Fruit fly (Drosophila melanogaster) whole organism, embryonic: ENCODE measurements around the gene in.

Experiments
- ATbp ChIP-seq: fragments of 200-800 bp; sonication (Bioruptor generic); optimal IDR thresholded peaks from 2 replicates; lab custom pipeline; 2017; ENCODE audit warnings: missing biosample characterization, mild to moderate bottlenecking, missing genetic modification characterization, missing genetic modification reagents
- Aef1 ChIP-seq: fragments of 200-800 bp; sonication (Bioruptor generic); IDR thresholded peaks from 3 replicates; pipeline ENCODE4 v1.3.6; 2022; ENCODE audit warnings: missing biosample characterization, missing genetic modification characterization
- B-H1 ChIP-seq: fragments of 200-800 bp; sonication (Bioruptor generic); IDR thresholded peaks from 3 replicates; pipeline ENCODE4 v1.3.6; 2022; ENCODE audit warnings: missing biosample characterization, missing genetic modification characterization
- CG10209 ChIP-seq: fragments of 200-800 bp; sonication (Bioruptor generic); optimal IDR thresholded peaks from 3 replicates; lab custom pipeline; 2017; ENCODE audit warnings: missing biosample characterization, mild to moderate bottlenecking, missing genetic modification characterization, missing genetic modification reagents
- CG11085 ChIP-seq: fragments of 200-800 bp; sonication (Bioruptor generic); IDR thresholded peaks from 2 replicates; pipeline ENCODE4 v1.3.6; 2022; ENCODE audit warnings: missing biosample characterization, missing genetic modification characterization
- CG11398 ChIP-seq: fragments of 200-800 bp; sonication (Bioruptor generic); optimal IDR thresholded peaks from 2 replicates; lab custom pipeline; 2016; ENCODE audit warnings: missing biosample characterization, missing genetic modification characterization
- CG11560 ChIP-seq: fragments of 200-800 bp; sonication (Bioruptor generic); IDR thresholded peaks from 3 replicates; pipeline ENCODE4 v1.3.6; 2022; ENCODE audit warnings: missing biosample characterization, missing genetic modification characterization
- CG1233 ChIP-seq: fragments of 200-800 bp; sonication (Bioruptor generic); optimal IDR thresholded peaks from 4 replicates; lab custom pipeline; 2018; ENCODE audit warnings: missing biosample characterization, mild to moderate bottlenecking, missing genetic modification characterization
- CG12391 ChIP-seq: fragments of 200-800 bp; sonication (Bioruptor generic); optimal IDR thresholded peaks from 3 replicates; lab custom pipeline; 2018; ENCODE audit warnings: missing biosample characterization, mild to moderate bottlenecking, missing genetic modification characterization, moderate library complexity
- CG13775 ChIP-seq: fragments of 200-800 bp; sonication (Bioruptor generic); optimal IDR thresholded peaks from 3 replicates; lab custom pipeline; 2017; ENCODE audit warnings: missing biosample characterization, mild to moderate bottlenecking, missing genetic modification characterization
- CG1603 ChIP-seq: fragments of 200-800 bp; sonication (Bioruptor generic); optimal IDR thresholded peaks from 2 replicates; lab custom pipeline; 2019; ENCODE audit warnings: missing biosample characterization, mild to moderate bottlenecking, missing genetic modification characterization, moderate library complexity
- CG17361 ChIP-seq: fragments of 200-800 bp; sonication (Bioruptor generic); IDR thresholded peaks from 3 replicates; pipeline ENCODE4 v1.3.6; 2022; ENCODE audit warnings: missing biosample characterization, missing genetic modification characterization
- CG31441 ChIP-seq: fragments of 200-800 bp; sonication (Bioruptor generic); IDR thresholded peaks from 2 replicates; pipeline ENCODE4 v1.3.6; 2022; ENCODE audit warnings: missing biosample characterization, missing genetic modification characterization
- CG4328 ChIP-seq: fragments of 200-800 bp; sonication (Bioruptor generic); optimal IDR thresholded peaks from 3 replicates; lab custom pipeline; 2017; ENCODE audit warnings: missing biosample characterization, missing genetic modification reagents, missing genetic modification characterization
- CG6654 ChIP-seq: fragments of 200-800 bp; sonication (Bioruptor generic); optimal IDR thresholded peaks from 2 replicates; lab custom pipeline; 2017; ENCODE audit warnings: missing biosample characterization, mild to moderate bottlenecking, missing genetic modification characterization
- CG7556 ChIP-seq: fragments of 200-800 bp; sonication (Bioruptor generic); optimal IDR thresholded peaks from 2 replicates; lab custom pipeline; 2017; ENCODE audit warnings: missing biosample characterization, mild to moderate bottlenecking, missing genetic modification characterization
- CG7928 ChIP-seq: fragments of 200-800 bp; sonication (Bioruptor generic); optimal IDR thresholded peaks from 2 replicates; lab custom pipeline; 2017; ENCODE audit warnings: missing biosample characterization, mild to moderate bottlenecking, missing genetic modification characterization
- CG9609 ChIP-seq: fragments of 200-800 bp; sonication (Bioruptor generic); optimal IDR thresholded peaks from 3 replicates; lab custom pipeline; 2016; ENCODE audit warnings: missing biosample characterization, missing genetic modification characterization
- Dll ChIP-seq: fragments of 200-800 bp; sonication (Bioruptor generic); IDR thresholded peaks from 4 replicates; pipeline ENCODE4 v1.3.6; 2022; ENCODE audit warnings: missing biosample characterization, missing genetic modification characterization; ENCODE audit not compliant: partially characterized antibody
- Doc3 ChIP-seq: fragments of 200-800 bp; sonication (Bioruptor generic); IDR thresholded peaks from 3 replicates; pipeline ENCODE4 v1.3.6; 2022; ENCODE audit warnings: missing biosample characterization, missing genetic modification characterization; ENCODE audit not compliant: partially characterized antibody
- Dref ChIP-seq: fragments of 200-800 bp; sonication (Bioruptor generic); IDR thresholded peaks from 2 replicates; pipeline ENCODE4 v1.3.6; 2022; ENCODE audit warnings: missing biosample characterization, missing genetic modification characterization
- Hr3 ChIP-seq: fragments of 200-800 bp; sonication (Bioruptor generic); optimal IDR thresholded peaks from 3 replicates; lab custom pipeline; 2016; ENCODE audit warnings: missing biosample characterization, missing genetic modification characterization
- NC2β ChIP-seq: fragments of 200-800 bp; sonication (Bioruptor generic); optimal IDR thresholded peaks from 2 replicates; lab custom pipeline; 2016; ENCODE audit warnings: missing biosample characterization, missing genetic modification characterization
- NK7.1 ChIP-seq: fragments of 200-800 bp; sonication (Bioruptor generic); optimal IDR thresholded peaks from 3 replicates; lab custom pipeline; 2016; ENCODE audit warnings: missing biosample characterization, missing genetic modification characterization
- Neu2 ChIP-seq: fragments of 200-800 bp; sonication (Bioruptor generic); optimal IDR thresholded peaks from 3 replicates; lab custom pipeline; 2016; ENCODE audit warnings: missing biosample characterization, missing genetic modification characterization, borderline replicate concordance
- Oli ChIP-seq: fragments of 200-800 bp; sonication (Bioruptor generic); optimal IDR thresholded peaks from 2 replicates; lab custom pipeline; 2018; ENCODE audit warnings: missing biosample characterization, mild to moderate bottlenecking, missing genetic modification characterization, moderate library complexity
- Ptx1 ChIP-seq: fragments of 200-800 bp; sonication (Bioruptor generic); IDR thresholded peaks from 2 replicates; pipeline ENCODE4 v1.3.6; 2022; ENCODE audit warnings: missing biosample characterization, missing genetic modification characterization
- Sin3A ChIP-seq: fragments of >200 bp; optimal IDR thresholded peaks from 2 replicates; lab custom pipeline; 2018
- Sox102F ChIP-seq: fragments of 200-800 bp; sonication (Bioruptor generic); optimal IDR thresholded peaks from 2 replicates; lab custom pipeline; 2018; ENCODE audit warnings: missing biosample characterization, mild to moderate bottlenecking, missing genetic modification characterization, moderate library complexity
- Ssrp ChIP-seq: fragments of 200-800 bp; sonication (Bioruptor generic); optimal IDR thresholded peaks from 2 replicates; lab custom pipeline; 2018; ENCODE audit warnings: missing biosample characterization, mild to moderate bottlenecking, missing genetic modification characterization, moderate library complexity
- Xbp1 ChIP-seq: fragments of 200-800 bp; sonication (Bioruptor generic); optimal IDR thresholded peaks from 3 replicates; lab custom pipeline; 2016; ENCODE audit warnings: missing biosample characterization, mild to moderate bottlenecking, missing genetic modification characterization
- amos ChIP-seq: fragments of 200-800 bp; sonication (Bioruptor generic); IDR thresholded peaks from 2 replicates; pipeline ENCODE4 v1.3.6; 2022; ENCODE audit warnings: missing biosample characterization, missing genetic modification characterization; ENCODE audit not compliant: partially characterized antibody
- caup ChIP-seq: fragments of 200-800 bp; sonication (Bioruptor generic); optimal IDR thresholded peaks from 3 replicates; lab custom pipeline; 2017; ENCODE audit warnings: missing biosample characterization, mild to moderate bottlenecking, missing genetic modification characterization, moderate library complexity; ENCODE audit not compliant: severe bottlenecking
- crc ChIP-seq: fragments of 200-800 bp; sonication (Bioruptor generic); optimal IDR thresholded peaks from 2 replicates; lab custom pipeline; 2016; ENCODE audit warnings: missing biosample characterization, missing genetic modification characterization
- da ChIP-seq: fragments of 200-800 bp; sonication (Bioruptor generic); optimal IDR thresholded peaks from 2 replicates; lab custom pipeline; 2016; ENCODE audit warnings: missing biosample characterization, missing genetic modification characterization
- dati ChIP-seq: fragments of 200-800 bp; sonication (Bioruptor generic); IDR thresholded peaks from 2 replicates; pipeline ENCODE4 v1.3.6; 2022; ENCODE audit warnings: missing biosample characterization, missing genetic modification characterization
- disco-r ChIP-seq: fragments of 200-800 bp; sonication (Bioruptor generic); optimal IDR thresholded peaks from 2 replicates; lab custom pipeline; 2016; ENCODE audit warnings: missing biosample characterization, missing genetic modification characterization
- esg ChIP-seq: fragments of 200-800 bp; sonication (Bioruptor generic); conservative IDR thresholded peaks from 2 replicates; pipeline ENCODE4 v1.3.6; 2022; ENCODE audit warnings: missing biosample characterization, missing genetic modification characterization
- ken ChIP-seq: fragments of 200-800 bp; sonication (Bioruptor generic); IDR thresholded peaks from 3 replicates; pipeline ENCODE4 v1.3.6; 2022; ENCODE audit warnings: missing biosample characterization, missing genetic modification characterization
- lab ChIP-seq: fragments of 200-800 bp; sonication (Bioruptor generic); optimal IDR thresholded peaks from 3 replicates; lab custom pipeline; 2017; ENCODE audit warnings: missing biosample characterization, missing genetic modification characterization, mild to moderate bottlenecking, moderate library complexity, missing genetic modification reagents
- lola ChIP-seq, 3 experiments: fragments of >200 bp in 2 of 3; fragments of 200-800 bp in 1 of 3; sonication (Bioruptor generic) in 1 of 3; optimal IDR thresholded peaks; 2 replicates each; lab custom pipeline; 2017 to 2019; ENCODE audit warnings: missing biosample characterization in 3 of 3, missing genetic modification characterization in 3 of 3, mild to moderate bottlenecking in 1 of 3, moderate library complexity in 1 of 3
- luna ChIP-seq: fragments of 200-800 bp; sonication (Bioruptor generic); optimal IDR thresholded peaks from 2 replicates; lab custom pipeline; 2016; ENCODE audit warnings: missing biosample characterization, missing genetic modification characterization
- repo ChIP-seq: fragments of 200-800 bp; sonication (Bioruptor generic); optimal IDR thresholded peaks from 2 replicates; lab custom pipeline; 2016; ENCODE audit warnings: missing biosample characterization, missing genetic modification characterization
- rib ChIP-seq: fragments of 200-800 bp; sonication (Bioruptor generic); IDR thresholded peaks from 2 replicates; pipeline ENCODE4 v1.3.6; 2022; ENCODE audit warnings: missing biosample characterization, missing genetic modification characterization
- sens ChIP-seq: fragments of 200-800 bp; sonication (Bioruptor generic); peaks from one replicate; lab custom pipeline; 2016; ENCODE audit warnings: missing biosample characterization, missing genetic modification characterization
- slbo ChIP-seq: fragments of 200-800 bp; sonication (Bioruptor generic); IDR thresholded peaks from 2 replicates; pipeline ENCODE4 v1.3.6; 2022; ENCODE audit warnings: missing biosample characterization, missing genetic modification characterization
- sqz ChIP-seq: fragments of 200-800 bp; sonication (Bioruptor generic); optimal IDR thresholded peaks from 3 replicates; lab custom pipeline; 2018; ENCODE audit warnings: missing biosample characterization, mild to moderate bottlenecking, missing genetic modification characterization
- wdn ChIP-seq: fragments of 200-800 bp; sonication (Bioruptor generic); IDR thresholded peaks from 2 replicates; pipeline ENCODE4 v1.3.6; 2022; ENCODE audit warnings: missing biosample characterization, missing genetic modification characterization
- zfh2 ChIP-seq: fragments of 200-800 bp; sonication (Bioruptor generic); optimal IDR thresholded peaks from 2 replicates; lab custom pipeline; 2016; ENCODE audit warnings: missing biosample characterization, missing genetic modification characterization

The in gene

DNA sequence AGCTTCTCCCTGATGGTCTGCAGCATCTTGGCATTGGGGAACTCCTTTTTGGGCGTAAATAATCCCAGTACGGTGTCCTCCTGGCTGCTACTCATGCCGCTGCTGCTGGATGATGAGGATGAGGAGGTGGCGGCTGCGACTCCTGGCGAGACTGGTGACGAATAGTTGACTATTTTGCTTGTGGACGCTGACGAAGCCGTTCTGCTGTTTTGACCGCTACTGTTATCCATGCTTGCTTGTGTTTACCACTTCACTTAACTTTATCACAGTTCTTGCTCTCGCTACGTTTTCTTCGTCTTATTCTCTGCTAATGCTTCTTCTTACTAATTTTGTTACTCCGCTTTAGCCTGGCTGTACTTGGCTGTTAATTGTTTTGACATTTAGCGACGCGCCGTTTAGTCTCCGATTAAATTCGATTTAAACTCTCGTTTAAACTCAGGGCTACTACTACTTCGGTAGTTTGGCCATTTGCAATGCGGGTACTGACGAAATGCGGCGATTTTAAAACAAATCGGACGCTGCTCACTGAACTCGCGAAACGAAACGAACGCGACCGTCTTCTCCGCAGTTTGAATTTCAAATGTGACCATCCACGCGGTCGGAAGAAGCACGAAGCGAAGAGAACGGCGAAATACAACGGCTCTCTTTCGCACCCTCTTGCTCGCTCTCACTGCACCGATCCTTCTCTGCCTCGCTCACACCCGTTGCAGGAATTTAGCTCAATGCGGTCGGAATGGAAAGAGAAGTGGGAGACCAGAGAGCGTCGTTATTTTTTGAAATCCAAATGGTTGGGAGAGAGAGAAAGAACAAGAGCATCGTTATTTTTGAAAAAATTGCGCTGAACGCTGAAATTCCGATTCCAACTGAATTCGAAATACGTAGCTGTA, 34.3 kb downstream of the in start, which contains the start of gene trbl (continued):
- TF ChIP-seq CG17361 (GFP tag; lab: Robert Waterston, UW) (no peak), wdn (GFP tag; lab: Robert Waterston, UW) (no peak), dati (GFP tag; lab: Robert Waterston, UW) (0 out of 2 replicates have a peak, but pooled peaks have one; percentile 34), CG7556 (GFP tag; lab: Kevin White, UChicago) (peak; percentile 8), disco-r (GFP tag; lab: Kevin White, UChicago) (no peak), slbo (GFP tag; lab: Robert Waterston, UW) (no peak), lola (GFP tag; optimal IDR thresholded peaks at IDR 0.05; lab: Kevin White, UChicago) (no peak), CG10209 (GFP tag; lab: Kevin White, UChicago) (no peak), CG4328 (GFP tag; lab: Kevin White, UChicago) (no peak), luna (no peak), esg (GFP tag; lab: Robert Waterston, UW) (no peak), CG12391 (no peak), CG7928 (no peak), CG1233 (no peak), CG11085 (GFP tag; lab: Robert Waterston, UW) (no peak), Hr3 (no peak), ken (no peak), B-H1 (GFP tag; lab: Robert Waterston, UW) (no peak; the same call in 2 of the 3 replicates), amos (GFP tag; lab: Robert Waterston, UW) (peak; percentile 43), Dref (GFP tag; lab: Robert Waterston, UW) (no peak), Sin3A (lab: Kevin White, UChicago) (no peak), ATbp (GFP tag; lab: Kevin White, UChicago) (no peak), Neu2 (GFP tag; lab: Kevin White, UChicago) (no peak), lab (peak; percentile 52), Doc3 (peak; percentile 37; the same call in 1 of the 3 replicates), repo (GFP tag; lab: Kevin White, UChicago) (no peak), Oli (tag; lab: Kevin White, UChicago) (no peak), Dll (0 out of 4 replicates have a peak, but pooled peaks have one; percentile 52), Aef1 (GFP tag; lab: Robert Waterston, UW) (no peak), Ssrp (tag; lab: Kevin White, UChicago) (no peak), CG13775 (no peak), CG9609 (GFP tag; lab: Kevin White, UChicago) (no peak), CG11560 (no peak), Sox102F (GFP tag; lab: Kevin White, UChicago) (no peak), da (no peak), zfh2 (GFP tag; lab: Kevin White, UChicago) (no peak), sens (peak; percentile 34), rib (GFP tag; lab: Robert Waterston, UW) (peak; percentile 59; the same call in 1 of the 2 replicates), CG11398 (GFP tag; lab: Kevin White, UChicago) (peak; percentile 17), caup (GFP tag; lab: Kevin White, UChicago) (peak; percentile 28), Ptx1 (GFP tag; lab: Robert Waterston, UW) (no peak), CG31441 (GFP tag; lab: Robert Waterston, UW) (peak; percentile 20; the same call in 1 of the 2 replicates), crc (GFP tag; lab: Kevin White, UChicago) (no peak), sqz (GFP tag; lab: Kevin White, UChicago) (no peak), NC2β (GFP tag; lab: Kevin White, UChicago) (peak; percentile 13), Xbp1 (GFP tag; lab: Kevin White, UChicago) (no peak), NK7.1 (GFP tag; lab: Kevin White, UChicago) (no peak), CG1603 (peak; percentile 27), CG6654 (no peak)
